Fruit fly (Drosophila melanogaster) whole organism, wandering third instar larva: ENCODE data around the gene LanB1.

Source experiments
- dsf ChIP-seq: sonication (Bioruptor generic); optimal IDR thresholded peaks from 2 replicates; lab custom pipeline; 2016; ENCODE audit warnings: missing biosample characterization, missing genetic modification characterization, borderline replicate concordance
- pan ChIP-seq: fragments of >200 bp; optimal IDR thresholded peaks from 2 replicates; lab custom pipeline; 2017
- tai ChIP-seq: sonication (Bioruptor generic); optimal IDR thresholded peaks from 2 replicates; lab custom pipeline; 2016; ENCODE audit warnings: missing biosample characterization, missing genetic modification characterization

DNA sequence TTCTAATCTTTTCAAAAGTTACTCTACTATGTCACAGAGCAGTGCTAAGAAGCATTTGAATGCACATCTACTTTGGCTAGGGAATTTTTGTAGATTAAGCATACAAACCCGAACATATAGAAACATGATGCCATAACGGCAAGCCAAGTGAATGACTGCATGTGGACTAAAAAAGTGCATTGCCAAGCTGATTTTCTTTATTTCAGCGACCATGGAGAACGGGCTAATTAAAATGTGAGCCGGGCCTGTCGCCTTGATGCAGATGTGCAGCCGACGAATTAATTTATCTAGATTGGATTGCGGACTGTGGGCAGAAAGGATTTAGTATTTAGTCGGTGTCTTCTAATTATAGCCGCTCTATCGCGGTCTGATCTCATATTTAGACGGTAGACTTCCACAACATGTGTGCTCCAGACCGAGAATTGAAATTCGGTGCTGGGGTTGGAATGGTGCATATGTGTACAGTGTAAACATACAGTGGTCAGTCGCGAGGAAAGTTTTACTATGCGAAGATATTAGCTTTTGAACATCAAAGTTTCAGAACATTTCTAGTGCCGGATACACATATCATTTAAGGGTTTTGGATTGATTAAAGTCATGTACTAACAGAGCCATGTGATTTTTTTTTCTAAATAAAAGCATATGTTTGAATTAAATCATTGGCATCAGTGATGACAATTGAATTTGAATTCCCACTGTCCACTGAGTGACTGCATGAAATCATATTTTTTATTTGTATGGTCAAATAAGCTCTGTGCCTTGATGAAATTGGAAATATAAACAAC is 1.5 kb downstream of the LanB1 start:
- no peak for TF ChIP-seq dsf (GFP tag; lab: Kevin White, UChicago)
- no peak for TF ChIP-seq pan (lab: Kevin White, UChicago)
- no peak for TF ChIP-seq tai
